Fruit fly (Drosophila melanogaster): ENCODE results near the gene CG17597.

Gene CG17597

dm6 chr2L:18823243-18823803, 7.6 kb downstream of the CG17597 start, which contains the start of gene Ugt36D1 (continued):
- no peak for TF ChIP-seq CG4707 (GFP tag; optimal IDR thresholded peaks at IDR 0.05)
- no peak for TF ChIP-seq Spps (tag; optimal IDR thresholded peaks at IDR 0.05)
- TF ChIP-seq Nf-YB (GFP tag; optimal IDR thresholded peaks at IDR 0.05): no peak
- TF ChIP-seq CG15269 (tag; optimal IDR thresholded peaks at IDR 0.05): peak; percentile 18
- no peak for TF ChIP-seq br (optimal IDR thresholded peaks at IDR 0.05)
- peak; percentile 39 for TF ChIP-seq NfI (GFP tag; optimal IDR thresholded peaks at IDR 0.05)
- peak; percentile 66 for TF ChIP-seq CG42726 (GFP tag; IDR thresholded peaks at IDR 0.05; ENCODE audit: partially characterized antibody)
- no peak for TF ChIP-seq Lhr (GFP tag; optimal IDR thresholded peaks at IDR 0.05)
- TF ChIP-seq Hr51 (GFP tag; optimal IDR thresholded peaks at IDR 0.05): no peak
- TF ChIP-seq lab (GFP tag; optimal IDR thresholded peaks at IDR 0.05): peak; percentile 32
- TF ChIP-seq zfh1 (GFP tag; IDR thresholded peaks at IDR 0.05): no peak
- TF ChIP-seq HLH3B (GFP tag; IDR thresholded peaks at IDR 0.05): peak; percentile 30; the same call in 1 of the 2 replicates
- no peak for TF ChIP-seq Ada2b (GFP tag; IDR thresholded peaks at IDR 0.05)
- peak; percentile 81; the same call in 2 of the 4 replicates for TF ChIP-seq chinmo (GFP tag; IDR thresholded peaks at IDR 0.05; ENCODE audit: partially characterized antibody)
- TF ChIP-seq Rx (GFP tag; IDR thresholded peaks at IDR 0.05): no peak
- no peak for TF ChIP-seq zen (tag; optimal IDR thresholded peaks at IDR 0.05)
- no peak for TF ChIP-seq Scr (GFP tag; IDR thresholded peaks at IDR 0.05; ENCODE audit: partially characterized antibody)
- TF ChIP-seq CG32532 (GFP tag; IDR thresholded peaks at IDR 0.05): 0 out of 2 replicates have a peak, but pooled peaks have one; percentile 24
- no peak for TF ChIP-seq CG11560 (tag; IDR thresholded peaks at IDR 0.05)
- TF ChIP-seq sd (tag; optimal IDR thresholded peaks at IDR 0.05): peak; percentile 76
- peak; percentile 21 for TF ChIP-seq CG13296 (GFP tag; optimal IDR thresholded peaks at IDR 0.05)
- no peak for TF ChIP-seq Gug (GFP tag; IDR thresholded peaks at IDR 0.05)
- TF ChIP-seq CG13287 (GFP tag; IDR thresholded peaks at IDR 0.05; ENCODE audit: partially characterized antibody): peak; percentile 43; the same call in 1 of the 2 replicates
- peak; percentile 57 for TF ChIP-seq cwo (GFP tag; optimal IDR thresholded peaks at IDR 0.05)
- no peak for TF ChIP-seq CG17186 (GFP tag; optimal IDR thresholded peaks at IDR 0.05)
- peak; percentile 13 for TF ChIP-seq ewg (GFP tag; optimal IDR thresholded peaks at IDR 0.05)
- TF ChIP-seq dimm (GFP tag; IDR thresholded peaks at IDR 0.05): no peak
- TF ChIP-seq CG11696 (GFP tag; IDR thresholded peaks at IDR 0.05): no peak
- TF ChIP-seq Deaf1 (tag; optimal IDR thresholded peaks at IDR 0.05): peak; percentile 98
- 0 out of 3 replicates have a peak, but pooled peaks have one; percentile 31 for TF ChIP-seq Opbp (GFP tag; IDR thresholded peaks at IDR 0.05; ENCODE audit: partially characterized antibody)
- no peak for TF ChIP-seq maf-S (GFP tag; optimal IDR thresholded peaks at IDR 0.05)
- no peak for TF ChIP-seq CG11247 (GFP tag; IDR thresholded peaks at IDR 0.05)
- no peak for TF ChIP-seq Elba2 (GFP tag; optimal IDR thresholded peaks at IDR 0.05)
- TF ChIP-seq CG30431 (GFP tag; optimal IDR thresholded peaks at IDR 0.05): no peak
- TF ChIP-seq CG6683 (GFP tag; optimal IDR thresholded peaks at IDR 0.05): no peak
- TF ChIP-seq CG10565 (GFP tag; optimal IDR thresholded peaks at IDR 0.05): no peak
- peak; percentile 28 for TF ChIP-seq CG10147 (GFP tag; optimal IDR thresholded peaks at IDR 0.05)
- peak; percentile 0 for TF ChIP-seq CG3281 (GFP tag; optimal IDR thresholded peaks at IDR 0.05)
- no peak for TF ChIP-seq CG14860 (GFP tag; IDR thresholded peaks at IDR 0.05; ENCODE audit: partially characterized antibody)
- no peak for TF ChIP-seq Drgx (GFP tag; IDR thresholded peaks at IDR 0.05)
- 0 out of 3 replicates have a peak, but pooled peaks have one; percentile 11 for TF ChIP-seq CG6175 (GFP tag; IDR thresholded peaks at IDR 0.05)
- TF ChIP-seq Pdp1 (GFP tag; optimal IDR thresholded peaks at IDR 0.05): peak in 1 of 2 experiments; percentile 80
- no peak for TF ChIP-seq da (GFP tag; optimal IDR thresholded peaks at IDR 0.05)
- no peak for TF ChIP-seq CG14050 (GFP tag; IDR thresholded peaks at IDR 0.05)
- no peak for TF ChIP-seq CG1233 (GFP tag; optimal IDR thresholded peaks at IDR 0.05)
- TF ChIP-seq E2f2 (GFP tag; IDR thresholded peaks at IDR 0.05): no peak
- no peak for TF ChIP-seq CG8281 (tag; optimal IDR thresholded peaks at IDR 0.05)
- TF ChIP-seq ci (GFP tag; IDR thresholded peaks at IDR 0.05): peak; percentile 74; the same call in 2 of the 3 replicates
- TF ChIP-seq CG12071 (GFP tag; optimal IDR thresholded peaks at IDR 0.05): no peak

Measured in whole organism, embryonic.